Fruit fly (Drosophila melanogaster) whole organism, embryonic: ENCODE measurements around the gene CG7896.

Experiments
- Atf-2 ChIP-seq: fragments of 200-800 bp; sonication (Bioruptor generic); optimal IDR thresholded peaks from 2 replicates; lab custom pipeline; 2016; ENCODE audit warnings: missing biosample characterization, missing genetic modification characterization
- Bgb ChIP-seq: fragments of 200-800 bp; sonication (Bioruptor generic); IDR thresholded peaks from 2 replicates; pipeline ENCODE4 v1.3.6; 2022; ENCODE audit warnings: missing biosample characterization, missing genetic modification characterization; ENCODE audit not compliant: partially characterized antibody
- Blimp-1 ChIP-seq: fragments of 200-800 bp; sonication (Bioruptor generic); optimal IDR thresholded peaks from 3 replicates; lab custom pipeline; 2018; ENCODE audit warnings: missing biosample characterization, missing genetic modification characterization, mild to moderate bottlenecking, moderate library complexity, missing genetic modification reagents
- CG1024 ChIP-seq: fragments of 200-800 bp; sonication (Bioruptor generic); IDR thresholded peaks from 2 replicates; pipeline ENCODE4 v1.3.6; 2022; ENCODE audit warnings: missing biosample characterization, missing genetic modification characterization
- CG11456 ChIP-seq: fragments of 200-800 bp; sonication (Bioruptor generic); IDR thresholded peaks from 3 replicates; pipeline ENCODE4 v1.3.6; 2022; ENCODE audit warnings: missing biosample characterization, missing genetic modification characterization
- CG12104 ChIP-seq: fragments of 200-800 bp; sonication (Bioruptor generic); optimal IDR thresholded peaks from 3 replicates; lab custom pipeline; 2016; ENCODE audit warnings: missing biosample characterization, missing genetic modification characterization
- CG12155 ChIP-seq: fragments of 200-800 bp; sonication (Bioruptor generic); optimal IDR thresholded peaks from 3 replicates; lab custom pipeline; 2016; ENCODE audit warnings: missing biosample characterization, missing genetic modification characterization
- CG13624 ChIP-seq: fragments of 200-800 bp; sonication (Bioruptor generic); optimal IDR thresholded peaks from 2 replicates; lab custom pipeline; 2016; ENCODE audit warnings: missing biosample characterization, missing genetic modification characterization
- CG14441 ChIP-seq: fragments of 200-800 bp; sonication (Bioruptor generic); IDR thresholded peaks from 2 replicates; pipeline ENCODE4 v1.3.6; 2022; ENCODE audit warnings: missing biosample characterization, missing genetic modification characterization
- CG14667 ChIP-seq: fragments of 200-800 bp; sonication (Bioruptor generic); IDR thresholded peaks from 2 replicates; pipeline ENCODE4 v1.3.6; 2022; ENCODE audit warnings: missing biosample characterization, missing genetic modification characterization
- CG15269 ChIP-seq: fragments of 200-800 bp; sonication (Bioruptor generic); optimal IDR thresholded peaks from 2 replicates; lab custom pipeline; 2018; ENCODE audit warnings: missing biosample characterization, mild to moderate bottlenecking, missing genetic modification characterization, moderate library complexity
- CG1603 ChIP-seq: fragments of 200-800 bp; sonication (Bioruptor generic); optimal IDR thresholded peaks from 2 replicates; lab custom pipeline; 2019; ENCODE audit warnings: missing biosample characterization, mild to moderate bottlenecking, missing genetic modification characterization, moderate library complexity
- CG1792 ChIP-seq: fragments of 200-800 bp; sonication (Bioruptor generic); optimal IDR thresholded peaks from 2 replicates; lab custom pipeline; 2016; ENCODE audit warnings: missing biosample characterization, missing genetic modification characterization
- CG18011 ChIP-seq: fragments of 200-800 bp; sonication (Bioruptor generic); optimal IDR thresholded peaks from 2 replicates; lab custom pipeline; 2017; ENCODE audit warnings: missing biosample characterization, missing genetic modification characterization, mild to moderate bottlenecking, moderate library complexity, missing genotype
- CG2889 ChIP-seq: fragments of 200-800 bp; sonication (Bioruptor generic); IDR thresholded peaks from 3 replicates; pipeline ENCODE4 v1.3.6; 2022; ENCODE audit warnings: missing biosample characterization, missing genetic modification characterization
- CG30403 ChIP-seq: fragments of 200-800 bp; sonication (Bioruptor generic); optimal IDR thresholded peaks from 3 replicates; lab custom pipeline; 2016; ENCODE audit warnings: missing biosample characterization, missing genetic modification characterization
- CG32532 ChIP-seq: fragments of 200-800 bp; sonication (Bioruptor generic); IDR thresholded peaks from 2 replicates; pipeline ENCODE4 v1.3.6; 2022; ENCODE audit warnings: missing biosample characterization, missing genetic modification characterization
- CG5180 ChIP-seq: fragments of 200-800 bp; sonication (Bioruptor generic); optimal IDR thresholded peaks from 3 replicates; lab custom pipeline; 2017; ENCODE audit warnings: missing biosample characterization, missing genetic modification characterization, mild to moderate bottlenecking, moderate library complexity, missing genetic modification reagents
- D ChIP-seq, 2 experiments: fragments of 200-800 bp in 1 of 2; fragments of >200 bp in 1 of 2; sonication (Bioruptor generic) in 1 of 2; optimal IDR thresholded peaks; 2 replicates in 1 of 2; 3 replicates in 1 of 2; lab custom pipeline; 2017; ENCODE audit warnings: mild to moderate bottlenecking in 1 of 2, missing biosample characterization in 1 of 2, missing genetic modification characterization in 1 of 2, missing genetic modification reagents in 1 of 2
- D19B ChIP-seq: fragments of 200-800 bp; sonication (Bioruptor generic); optimal IDR thresholded peaks from 2 replicates; lab custom pipeline; 2017; ENCODE audit warnings: missing biosample characterization, mild to moderate bottlenecking, missing genetic modification characterization
- Dfd ChIP-seq, 2 experiments: fragments of >200 bp; optimal IDR thresholded peaks; 2 replicates each; lab custom pipeline; 2017; ENCODE audit warnings: missing biosample characterization in 2 of 2, missing genetic modification characterization in 2 of 2
- Dll ChIP-seq: fragments of 200-800 bp; sonication (Bioruptor generic); IDR thresholded peaks from 4 replicates; pipeline ENCODE4 v1.3.6; 2022; ENCODE audit warnings: missing biosample characterization, missing genetic modification characterization; ENCODE audit not compliant: partially characterized antibody
- Drgx ChIP-seq: fragments of 200-800 bp; sonication (Bioruptor generic); IDR thresholded peaks from 2 replicates; pipeline ENCODE4 v1.3.6; 2022; ENCODE audit warnings: missing biosample characterization, missing genetic modification characterization
- H2.0 ChIP-seq: fragments of 200-800 bp; sonication (Bioruptor generic); IDR thresholded peaks from 2 replicates; pipeline ENCODE4 v1.3.6; 2022; ENCODE audit warnings: missing biosample characterization, missing genetic modification characterization
- Med ChIP-seq: fragments of 200-800 bp; sonication (Bioruptor generic); peaks from one replicate; lab custom pipeline; 2016; ENCODE audit warnings: missing biosample characterization, missing genetic modification characterization, mild to moderate bottlenecking, inconsistent platforms, moderate library complexity
- NC2α ChIP-seq: fragments of 200-800 bp; sonication (Bioruptor generic); optimal IDR thresholded peaks from 2 replicates; lab custom pipeline; 2016; ENCODE audit warnings: missing biosample characterization, missing genetic modification characterization
- Oli ChIP-seq: fragments of 200-800 bp; sonication (Bioruptor generic); optimal IDR thresholded peaks from 2 replicates; lab custom pipeline; 2018; ENCODE audit warnings: missing biosample characterization, mild to moderate bottlenecking, missing genetic modification characterization, moderate library complexity
- Rfx ChIP-seq: fragments of 200-800 bp; sonication (Bioruptor generic); IDR thresholded peaks from 2 replicates; pipeline ENCODE4 v1.3.6; 2022; ENCODE audit warnings: missing biosample characterization, missing genetic modification characterization
- Usf ChIP-seq: fragments of 200-800 bp; sonication (Bioruptor generic); optimal IDR thresholded peaks from 2 replicates; lab custom pipeline; 2017; ENCODE audit warnings: missing genotype, missing biosample characterization, missing genetic modification characterization
- ash1 ChIP-seq: fragments of 200-800 bp; sonication (Bioruptor generic); optimal IDR thresholded peaks from 2 replicates; lab custom pipeline; 2018; ENCODE audit warnings: missing biosample characterization, mild to moderate bottlenecking, missing genetic modification characterization
- croc ChIP-seq: fragments of 200-800 bp; sonication (Bioruptor generic); conservative IDR thresholded peaks from 3 replicates; pipeline ENCODE4 v1.3.6; 2022; ENCODE audit warnings: missing biosample characterization, missing genetic modification characterization
- dysf ChIP-seq: fragments of 200-800 bp; sonication (Bioruptor generic); IDR thresholded peaks from 3 replicates; pipeline ENCODE4 v1.3.6; 2022; ENCODE audit warnings: missing biosample characterization, missing genetic modification characterization
- ftz-f1 ChIP-seq: fragments of 200-800 bp; sonication (Bioruptor generic); optimal IDR thresholded peaks from 2 replicates; lab custom pipeline; 2016; ENCODE audit warnings: missing biosample characterization, missing genetic modification characterization
- jigr1 ChIP-seq: fragments of 200-800 bp; sonication (Bioruptor generic); IDR thresholded peaks from 3 replicates; pipeline ENCODE4 v1.3.6; 2022; ENCODE audit warnings: missing biosample characterization, missing genetic modification characterization
- lov ChIP-seq, 2 experiments: fragments of 200-800 bp in 1 of 2; fragments of >200 bp in 1 of 2; sonication (Bioruptor generic) in 1 of 2; IDR thresholded peaks in 1 of 2; optimal IDR thresholded peaks in 1 of 2; 2 replicates in 1 of 2; 3 replicates in 1 of 2; pipeline versions ENCODE4 v1.3.6 to Lab custom; 2017 to 2022; ENCODE audit warnings: missing biosample characterization in 1 of 2, missing genetic modification characterization in 1 of 2
- nerfin-2 ChIP-seq: fragments of 200-800 bp; sonication (Bioruptor generic); IDR thresholded peaks from 2 replicates; pipeline ENCODE4 v1.3.6; 2022; ENCODE audit warnings: missing biosample characterization, missing genetic modification characterization; ENCODE audit not compliant: partially characterized antibody
- nmo ChIP-seq: fragments of 200-800 bp; sonication (Bioruptor generic); optimal IDR thresholded peaks from 2 replicates; lab custom pipeline; 2018; ENCODE audit warnings: missing biosample characterization, mild to moderate bottlenecking, missing genetic modification characterization, moderate library complexity
- p53 ChIP-seq: fragments of 200-800 bp; sonication (Bioruptor generic); optimal IDR thresholded peaks from 2 replicates; lab custom pipeline; 2016; ENCODE audit warnings: missing biosample characterization, missing genetic modification characterization
- pho ChIP-seq: fragments of 200-800 bp; sonication (Bioruptor generic); optimal IDR thresholded peaks from 2 replicates; lab custom pipeline; 2016; ENCODE audit warnings: missing biosample characterization, missing genetic modification characterization
- pros ChIP-seq: fragments of 200-800 bp; sonication (Bioruptor generic); optimal IDR thresholded peaks from 3 replicates; lab custom pipeline; 2019; ENCODE audit warnings: missing biosample characterization, mild to moderate bottlenecking, missing genetic modification characterization, moderate library complexity
- psq ChIP-seq: fragments of 200-800 bp; sonication (Bioruptor generic); optimal IDR thresholded peaks from 2 replicates; lab custom pipeline; 2017; ENCODE audit warnings: missing biosample characterization, missing genetic modification characterization
- ro ChIP-seq: fragments of 200-800 bp; sonication (Bioruptor generic); IDR thresholded peaks from 2 replicates; pipeline ENCODE4 v1.3.6; 2022; ENCODE audit warnings: missing biosample characterization, missing genetic modification characterization
- row ChIP-seq: fragments of 200-800 bp; sonication (Bioruptor generic); IDR thresholded peaks from 3 replicates; pipeline ENCODE4 v1.3.6; 2022; ENCODE audit warnings: missing biosample characterization, missing genetic modification characterization
- scrt ChIP-seq: fragments of 200-800 bp; sonication (Bioruptor generic); optimal IDR thresholded peaks from 2 replicates; lab custom pipeline; 2018; ENCODE audit warnings: missing biosample characterization, mild to moderate bottlenecking, missing genetic modification characterization, moderate library complexity
- sisA ChIP-seq: fragments of 200-800 bp; sonication (Bioruptor generic); IDR thresholded peaks from 2 replicates; pipeline ENCODE4 v1.3.6; 2022; ENCODE audit warnings: missing biosample characterization, missing genetic modification characterization
- stc ChIP-seq: fragments of 200-800 bp; sonication (Bioruptor generic); IDR thresholded peaks from 2 replicates; pipeline ENCODE4 v1.3.6; 2022; ENCODE audit warnings: missing biosample characterization, missing genetic modification characterization
- sug ChIP-seq: fragments of 200-800 bp; optimal IDR thresholded peaks from 2 replicates; lab custom pipeline; 2019; ENCODE audit warnings: missing biosample characterization, mild to moderate bottlenecking, missing genetic modification characterization, moderate library complexity
- unpg ChIP-seq: fragments of 200-800 bp; sonication (Bioruptor generic); optimal IDR thresholded peaks from 3 replicates; lab custom pipeline; 2018; ENCODE audit warnings: missing biosample characterization, mild to moderate bottlenecking, missing genetic modification characterization, moderate library complexity
- wor ChIP-seq: fragments of 200-800 bp; sonication (Bioruptor generic); IDR thresholded peaks from 2 replicates; pipeline ENCODE4 v1.3.6; 2022; ENCODE audit warnings: missing biosample characterization, missing genetic modification characterization
- zfh1 ChIP-seq: fragments of 200-800 bp; sonication (Bioruptor generic); IDR thresholded peaks from 3 replicates; pipeline ENCODE4 v1.3.6; 2022; ENCODE audit warnings: missing biosample characterization, missing genetic modification characterization

The CG7896 gene

DNA sequence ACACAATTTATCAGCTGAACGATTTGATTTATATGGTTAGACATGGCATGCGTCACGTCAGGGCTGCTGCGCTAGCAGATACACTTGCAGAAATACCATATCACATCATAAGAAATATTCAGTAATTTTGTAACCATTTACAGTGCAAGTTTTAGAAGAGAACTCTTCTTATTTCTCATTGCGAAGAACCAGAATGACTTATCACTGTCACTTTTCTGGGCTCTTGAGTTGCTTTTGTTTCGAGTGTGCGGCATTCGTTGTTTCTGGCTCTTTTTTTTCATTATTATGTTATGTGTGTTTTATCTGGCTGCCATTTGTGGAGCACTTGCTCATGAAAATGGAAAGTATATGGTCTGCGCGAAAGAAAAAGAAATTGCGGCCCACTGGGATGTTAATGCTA lies 1.2 kb upstream of the CG7896 start (continued):
- TF ChIP-seq dysf (GFP tag; lab: Robert Waterston, UW), result peak; percentile 60
- peak; percentile 6 for TF ChIP-seq CG15269 (tag; lab: Kevin White, UChicago)
- TF ChIP-seq D19B (GFP tag; lab: Kevin White, UChicago), result no peak
- 0 out of 2 replicates have a peak, but pooled peaks have one; percentile 38 for TF ChIP-seq CG14441 (GFP tag; lab: Robert Waterston, UW)
- peak; percentile 5 for TF ChIP-seq Oli (tag; lab: Kevin White, UChicago)
- no peak for TF ChIP-seq nerfin-2 (GFP tag; lab: Robert Waterston, UW)
- peak; percentile 17 for TF ChIP-seq unpg
- peak; percentile 77 for TF ChIP-seq Drgx (GFP tag; lab: Robert Waterston, UW)
- no peak for TF ChIP-seq p53 (GFP tag; lab: Kevin White, UChicago)
- TF ChIP-seq scrt (GFP tag; lab: Kevin White, UChicago), result no peak
- no peak for TF ChIP-seq lov (optimal IDR thresholded peaks at IDR 0.05; lab: Kevin White, UChicago)
- 0 out of 3 replicates have a peak, but pooled peaks have one; percentile 43 for TF ChIP-seq lov (GFP tag; IDR thresholded peaks at IDR 0.05; lab: Robert Waterston, UW)
- peak; percentile 0 for TF ChIP-seq CG1603 (tag; lab: Kevin White, UChicago)
- TF ChIP-seq CG1024, result no peak
- no peak for TF ChIP-seq Atf-2
- TF ChIP-seq Blimp-1, result peak; percentile 41
- TF ChIP-seq CG2889, result 0 out of 3 replicates have a peak, but pooled peaks have one; percentile 18
- no peak for TF ChIP-seq Usf
- no peak for TF ChIP-seq Bgb (GFP tag; lab: Robert Waterston, UW)
- TF ChIP-seq CG13624 (GFP tag; lab: Kevin White, UChicago), result no peak
- TF ChIP-seq CG5180 (GFP tag; lab: Kevin White, UChicago), result no peak
- peak; percentile 8 for TF ChIP-seq CG30403 (GFP tag; lab: Kevin White, UChicago)
- TF ChIP-seq Dll (GFP tag; lab: Robert Waterston, UW), result no peak
- no peak for TF ChIP-seq ftz-f1
- 0 out of 3 replicates have a peak, but pooled peaks have one; percentile 30 for TF ChIP-seq CG11456 (GFP tag; lab: Robert Waterston, UW)
- TF ChIP-seq NC2α (GFP tag; lab: Kevin White, UChicago), result no peak
- no peak for TF ChIP-seq sug (tag; lab: Kevin White, UChicago)
- TF ChIP-seq Dfd (GFP tag; optimal IDR thresholded peaks at IDR 0.05; lab: Kevin White, UChicago), result no peak
- TF ChIP-seq Rfx (GFP tag; lab: Robert Waterston, UW), result no peak
- no peak for TF ChIP-seq CG12155 (GFP tag; lab: Kevin White, UChicago)
- peak; percentile 39 for TF ChIP-seq CG14667 (GFP tag; lab: Robert Waterston, UW)
- no peak for TF ChIP-seq croc
- no peak for TF ChIP-seq stc (GFP tag; lab: Robert Waterston, UW)
- peak; percentile 44 for TF ChIP-seq sisA (GFP tag; lab: Robert Waterston, UW)
- no peak; the same call in 2 of the 3 replicates for TF ChIP-seq zfh1 (GFP tag; lab: Robert Waterston, UW)
- peak; percentile 64 for TF ChIP-seq Med (GFP tag; lab: Kevin White, UChicago)
- no peak for TF ChIP-seq ro (GFP tag; lab: Robert Waterston, UW)
- peak; percentile 48 for TF ChIP-seq row (GFP tag; lab: Robert Waterston, UW)
- no peak for TF ChIP-seq jigr1 (GFP tag; lab: Robert Waterston, UW)
- TF ChIP-seq pho, result no peak
- TF ChIP-seq wor (GFP tag; lab: Robert Waterston, UW), result no peak
- TF ChIP-seq CG12104 (GFP tag; lab: Kevin White, UChicago), result no peak
- no peak for TF ChIP-seq nmo (GFP tag; lab: Kevin White, UChicago)
- no peak for TF ChIP-seq CG18011
- TF ChIP-seq H2.0 (GFP tag; lab: Robert Waterston, UW), result 0 out of 2 replicates have a peak, but pooled peaks have one; percentile 8
- no peak for TF ChIP-seq ash1 (GFP tag; lab: Kevin White, UChicago)
- TF ChIP-seq psq (GFP tag; lab: Kevin White, UChicago), result no peak
- no peak for TF ChIP-seq pros (GFP tag; lab: Kevin White, UChicago)
- TF ChIP-seq CG1792, result no peak
- TF ChIP-seq CG32532, result 0 out of 2 replicates have a peak, but pooled peaks have one; percentile 15
- no peak for TF ChIP-seq D (optimal IDR thresholded peaks at IDR 0.05; lab: Kevin White, UChicago)
- TF ChIP-seq D (GFP tag; optimal IDR thresholded peaks at IDR 0.05; lab: Kevin White, UChicago), result no peak
